Fruit fly (Drosophila melanogaster): ENCODE results near the gene CG10559.

The CG10559 gene

dm6 chr3R:25265589-25266201, 50.2 kb downstream of the CG10559 start, which contains the start of the genes GlnRS and RIOK2 (continued):
- TF ChIP-seq CG15011 (GFP tag; optimal IDR thresholded peaks at IDR 0.05) (no peak), Bdp1 (GFP tag; optimal IDR thresholded peaks at IDR 0.05) (no peak), dmrt11E (tag; optimal IDR thresholded peaks at IDR 0.05) (no peak), CG30431 (GFP tag; optimal IDR thresholded peaks at IDR 0.05) (no peak), CG6689 (GFP tag; IDR thresholded peaks at IDR 0.05) (no peak), trh (GFP tag; optimal IDR thresholded peaks at IDR 0.05) (no peak), crc (GFP tag; optimal IDR thresholded peaks at IDR 0.05) (no peak), Sin3A (optimal IDR thresholded peaks at IDR 0.05) (peak; percentile 78), CG6854 (GFP tag; optimal IDR thresholded peaks at IDR 0.05) (no peak), CG8944 (GFP tag; optimal IDR thresholded peaks at IDR 0.05) (no peak), Ets97D (GFP tag; optimal IDR thresholded peaks at IDR 0.05) (peak; percentile 85), run (tag; optimal IDR thresholded peaks at IDR 0.05) (no peak), zfh1 (GFP tag; IDR thresholded peaks at IDR 0.05) (no peak), her (GFP tag; optimal IDR thresholded peaks at IDR 0.05) (no peak), chn (GFP tag; optimal IDR thresholded peaks at IDR 0.05) (no peak), CG11504 (tag; optimal IDR thresholded peaks at IDR 0.05) (no peak), CG1603 (tag; optimal IDR thresholded peaks at IDR 0.05) (peak; percentile 94), CG14441 (GFP tag; IDR thresholded peaks at IDR 0.05) (no peak), CG18262 (tag; optimal IDR thresholded peaks at IDR 0.05) (no peak), Dbx (GFP tag; IDR thresholded peaks at IDR 0.05) (peak; percentile 60; the same call in 2 of the 3 replicates), nmo (GFP tag; optimal IDR thresholded peaks at IDR 0.05) (peak; percentile 71), Sry-δ (GFP tag; optimal IDR thresholded peaks at IDR 0.05) (peak; percentile 84), NC2β (GFP tag; optimal IDR thresholded peaks at IDR 0.05) (peak; percentile 45), CG4707 (GFP tag; optimal IDR thresholded peaks at IDR 0.05) (no peak), CG3281 (GFP tag; optimal IDR thresholded peaks at IDR 0.05) (no peak), slou (GFP tag; optimal IDR thresholded peaks at IDR 0.05) (no peak), Lpt (GFP tag; optimal IDR thresholded peaks at IDR 0.05) (no peak), hth (optimal IDR thresholded peaks at IDR 0.05) (no peak), toy (GFP tag; IDR thresholded peaks at IDR 0.05) (no peak), pb (GFP tag; optimal IDR thresholded peaks at IDR 0.05) (no peak), ro (GFP tag; IDR thresholded peaks at IDR 0.05) (no peak), CG18476 (GFP tag; optimal IDR thresholded peaks at IDR 0.05) (no peak), ase (GFP tag; IDR thresholded peaks at IDR 0.05) (no peak), CG9437 (GFP tag; optimal IDR thresholded peaks at IDR 0.05) (no peak), CG10654 (GFP tag; optimal IDR thresholded peaks at IDR 0.05) (no peak), Scr (GFP tag; IDR thresholded peaks at IDR 0.05; ENCODE audit: partially characterized antibody) (peak; percentile 94), pho (GFP tag; optimal IDR thresholded peaks at IDR 0.05) (peak; percentile 5), dati (GFP tag; IDR thresholded peaks at IDR 0.05) (no peak), Med (GFP tag) (peak; percentile 78), Dll (GFP tag; IDR thresholded peaks at IDR 0.05; ENCODE audit: partially characterized antibody) (peak; percentile 95), chif (GFP tag; optimal IDR thresholded peaks at IDR 0.05) (no peak), klu (GFP tag; IDR thresholded peaks at IDR 0.05) (no peak), Nf-YC (tag; optimal IDR thresholded peaks at IDR 0.05) (no peak), Meics (GFP tag; optimal IDR thresholded peaks at IDR 0.05) (no peak), CG6272 (GFP tag; IDR thresholded peaks at IDR 0.05) (no peak), vnd (GFP tag; IDR thresholded peaks at IDR 0.05; ENCODE audit: partially characterized antibody) (peak; percentile 92), CG34376 (GFP tag; optimal IDR thresholded peaks at IDR 0.05) (no peak), croc (GFP tag; conservative IDR thresholded peaks at IDR 0.05) (no peak; the same call in 2 of the 3 replicates), CG11456 (GFP tag; IDR thresholded peaks at IDR 0.05) (no peak), CG6791 (GFP tag; IDR thresholded peaks at IDR 0.05; ENCODE audit: partially characterized antibody) (peak; percentile 97), CG17612 (GFP tag; IDR thresholded peaks at IDR 0.05) (no peak), CG8281 (tag; optimal IDR thresholded peaks at IDR 0.05) (no peak)

Measured in whole organism, embryonic.